Fruit fly (Drosophila melanogaster) whole organism, adult: ENCODE measurements around the gene CG7381.

Experiments used
- CG11617 ChIP-seq: fragments of 200-800 bp; sonication (Bioruptor generic); optimal IDR thresholded peaks from 2 replicates; lab custom pipeline; 2017; ENCODE audit warnings: mild to moderate bottlenecking, missing biosample characterization, missing genetic modification reagents, missing genetic modification characterization
- CG1620 ChIP-seq: fragments of 200-800 bp; sonication (Bioruptor generic); optimal IDR thresholded peaks from 2 replicates; lab custom pipeline; 2016; ENCODE audit warnings: missing biosample characterization, missing genetic modification characterization
- CG33017 ChIP-seq: fragments of 200-800 bp; sonication (Bioruptor generic); optimal IDR thresholded peaks from 2 replicates; lab custom pipeline; 2018; ENCODE audit warnings: missing biosample characterization, mild to moderate bottlenecking, missing genetic modification characterization, moderate library complexity
- Clk ChIP-seq: fragments of 200-800 bp; sonication (Bioruptor generic); optimal IDR thresholded peaks from 2 replicates; lab custom pipeline; 2017; ENCODE audit warnings: missing biosample characterization, missing genetic modification characterization
- Hr96 ChIP-seq: fragments of 200-800 bp; sonication (Bioruptor generic); optimal IDR thresholded peaks from 2 replicates; lab custom pipeline; 2016; ENCODE audit warnings: missing biosample characterization, missing genetic modification characterization
- Mnt ChIP-seq: fragments of 200-800 bp; sonication (Bioruptor generic); optimal IDR thresholded peaks from 2 replicates; lab custom pipeline; 2016; ENCODE audit warnings: missing biosample characterization, mild to moderate bottlenecking, missing genetic modification characterization
- bab1 ChIP-seq: fragments of 200-800 bp; sonication (Bioruptor generic); optimal IDR thresholded peaks from 3 replicates; lab custom pipeline; 2019; ENCODE audit warnings: missing biosample characterization, mild to moderate bottlenecking, missing genetic modification characterization, moderate library complexity
- cic ChIP-seq: fragments of 200-800 bp; sonication (Bioruptor generic); optimal IDR thresholded peaks from 2 replicates; lab custom pipeline; 2017; ENCODE audit warnings: missing biosample characterization, mild to moderate bottlenecking, missing genetic modification characterization, moderate library complexity
- kay ChIP-seq: fragments of 200-800 bp; sonication (Bioruptor generic); peaks from one replicate; lab custom pipeline; 2016; ENCODE audit warnings: missing biosample characterization, missing genetic modification characterization, borderline replicate concordance
- pad ChIP-seq: fragments of 200-800 bp; sonication (Bioruptor generic); optimal IDR thresholded peaks from 3 replicates; lab custom pipeline; 2017; ENCODE audit warnings: missing biosample characterization, missing genetic modification characterization, mild to moderate bottlenecking, moderate library complexity, missing genetic modification reagents
- toe ChIP-seq: fragments of 200-800 bp; sonication (Bioruptor generic); optimal IDR thresholded peaks from 2 replicates; lab custom pipeline; 2016; ENCODE audit warnings: missing biosample characterization, missing genetic modification characterization

dm6 chr3R:12995522-12995921, 18.3 kb upstream of the CG7381 start, which contains the start of gene CG7488:
- no peak for TF ChIP-seq toe (GFP tag; lab: Kevin White, UChicago)
- TF ChIP-seq pad (GFP tag; lab: Kevin White, UChicago), result no peak
- TF ChIP-seq cic, result no peak
- TF ChIP-seq bab1 (GFP tag; lab: Kevin White, UChicago), result peak; percentile 44
- TF ChIP-seq Mnt, result no peak
- TF ChIP-seq CG1620 (GFP tag; lab: Kevin White, UChicago), result no peak
- TF ChIP-seq CG11617, result no peak
- no peak for TF ChIP-seq kay (GFP tag; lab: Kevin White, UChicago)
- no peak for TF ChIP-seq Clk (GFP tag; lab: Kevin White, UChicago)
- no peak for TF ChIP-seq CG33017
- no peak for TF ChIP-seq Hr96 (GFP tag; lab: Kevin White, UChicago)
